Fruit fly (Drosophila melanogaster) whole organism, embryonic: ENCODE results near the gene I-2.

Source experiments
- Atf6 ChIP-seq: fragments of 200-800 bp; sonication (Bioruptor generic); IDR thresholded peaks from 2 replicates; pipeline ENCODE4 v1.3.6; 2022; ENCODE audit warnings: missing biosample characterization, missing genetic modification characterization
- B-H2 ChIP-seq: fragments of 200-800 bp; sonication (Bioruptor generic); optimal IDR thresholded peaks from 2 replicates; lab custom pipeline; 2018; ENCODE audit warnings: missing biosample characterization, mild to moderate bottlenecking, missing genetic modification characterization
- Bgb ChIP-seq: fragments of 200-800 bp; sonication (Bioruptor generic); IDR thresholded peaks from 2 replicates; pipeline ENCODE4 v1.3.6; 2022; ENCODE audit warnings: missing biosample characterization, missing genetic modification characterization; ENCODE audit not compliant: partially characterized antibody
- CG11456 ChIP-seq: fragments of 200-800 bp; sonication (Bioruptor generic); IDR thresholded peaks from 3 replicates; pipeline ENCODE4 v1.3.6; 2022; ENCODE audit warnings: missing biosample characterization, missing genetic modification characterization
- CG13287 ChIP-seq: fragments of 200-800 bp; sonication (Bioruptor generic); IDR thresholded peaks from 2 replicates; pipeline ENCODE4 v1.3.6; 2022; ENCODE audit warnings: missing biosample characterization, missing genetic modification characterization; ENCODE audit not compliant: partially characterized antibody
- CG14014 ChIP-seq: fragments of 200-800 bp; sonication (Bioruptor generic); IDR thresholded peaks from 2 replicates; pipeline ENCODE4 v1.3.6; 2022; ENCODE audit warnings: missing biosample characterization, missing genetic modification characterization
- CG14860 ChIP-seq: fragments of 200-800 bp; sonication (Bioruptor generic); IDR thresholded peaks from 3 replicates; pipeline ENCODE4 v1.3.6; 2022; ENCODE audit warnings: missing biosample characterization, missing genetic modification characterization; ENCODE audit not compliant: partially characterized antibody
- CG15269 ChIP-seq: fragments of 200-800 bp; sonication (Bioruptor generic); optimal IDR thresholded peaks from 2 replicates; lab custom pipeline; 2018; ENCODE audit warnings: missing biosample characterization, mild to moderate bottlenecking, missing genetic modification characterization, moderate library complexity
- CG16813 ChIP-seq: fragments of 200-800 bp; sonication (Bioruptor generic); IDR thresholded peaks from 3 replicates; pipeline ENCODE4 v1.3.6; 2022; ENCODE audit warnings: missing biosample characterization, missing genetic modification characterization; ENCODE audit not compliant: partially characterized antibody
- CG17359 ChIP-seq: fragments of 200-800 bp; sonication (Bioruptor generic); optimal IDR thresholded peaks from 3 replicates; lab custom pipeline; 2018; ENCODE audit warnings: missing biosample characterization, mild to moderate bottlenecking, missing genetic modification characterization, moderate library complexity
- CG2712 ChIP-seq: fragments of 200-800 bp; optimal IDR thresholded peaks from 3 replicates; lab custom pipeline; 2019; ENCODE audit warnings: missing biosample characterization, mild to moderate bottlenecking, missing genetic modification characterization, moderate library complexity
- CG2889 ChIP-seq: fragments of 200-800 bp; sonication (Bioruptor generic); IDR thresholded peaks from 3 replicates; pipeline ENCODE4 v1.3.6; 2022; ENCODE audit warnings: missing biosample characterization, missing genetic modification characterization
- CG34224 ChIP-seq: fragments of 200-800 bp; sonication (Bioruptor generic); IDR thresholded peaks from 3 replicates; pipeline ENCODE4 v1.3.6; 2022; ENCODE audit warnings: missing biosample characterization, missing genetic modification characterization; ENCODE audit not compliant: partially characterized antibody
- CG3847 ChIP-seq: fragments of 200-800 bp; sonication (Bioruptor generic); IDR thresholded peaks from 2 replicates; pipeline ENCODE4 v1.3.6; 2022; ENCODE audit warnings: missing biosample characterization, missing genetic modification characterization
- CG43689 ChIP-seq: fragments of 200-800 bp; sonication (Bioruptor generic); IDR thresholded peaks from 2 replicates; pipeline ENCODE4 v1.3.6; 2022; ENCODE audit warnings: missing biosample characterization, missing genetic modification characterization
- CG4820 ChIP-seq: fragments of 200-800 bp; sonication (Bioruptor generic); optimal IDR thresholded peaks from 3 replicates; lab custom pipeline; 2016; ENCODE audit warnings: missing biosample characterization, missing genetic modification characterization
- CG9437 ChIP-seq: fragments of 200-800 bp; sonication (Bioruptor generic); optimal IDR thresholded peaks from 2 replicates; lab custom pipeline; 2018; ENCODE audit warnings: missing biosample characterization, mild to moderate bottlenecking, missing genetic modification characterization
- D19B ChIP-seq: fragments of 200-800 bp; sonication (Bioruptor generic); optimal IDR thresholded peaks from 2 replicates; lab custom pipeline; 2017; ENCODE audit warnings: missing biosample characterization, mild to moderate bottlenecking, missing genetic modification characterization
- Dbx ChIP-seq: fragments of 200-800 bp; sonication (Bioruptor generic); IDR thresholded peaks from 3 replicates; pipeline ENCODE4 v1.3.6; 2022; ENCODE audit warnings: missing biosample characterization, missing genetic modification characterization
- Dip2 ChIP-seq: fragments of 200-800 bp; sonication (Bioruptor generic); IDR thresholded peaks from 2 replicates; pipeline ENCODE4 v1.3.6; 2022; ENCODE audit warnings: missing biosample characterization, missing genetic modification characterization
- Dref ChIP-seq: fragments of 200-800 bp; sonication (Bioruptor generic); IDR thresholded peaks from 2 replicates; pipeline ENCODE4 v1.3.6; 2022; ENCODE audit warnings: missing biosample characterization, missing genetic modification characterization
- Eip74EF ChIP-seq, 2 experiments: fragments of 200-800 bp in 1 of 2; fragments of >200 bp in 1 of 2; sonication (Bioruptor generic) in 1 of 2; optimal IDR thresholded peaks; 2 replicates each; lab custom pipeline; 2017 to 2019; ENCODE audit warnings: missing biosample characterization in 2 of 2, missing genetic modification characterization in 2 of 2, mild to moderate bottlenecking in 1 of 2, moderate library complexity in 1 of 2
- HmgZ ChIP-seq: fragments of 200-800 bp; sonication (Bioruptor generic); optimal IDR thresholded peaks from 2 replicates; lab custom pipeline; 2018; ENCODE audit warnings: missing biosample characterization, mild to moderate bottlenecking, missing genetic modification characterization
- NFAT ChIP-seq: fragments of 200-800 bp; sonication (Bioruptor generic); IDR thresholded peaks from 2 replicates; pipeline ENCODE4 v1.3.6; 2022; ENCODE audit warnings: missing biosample characterization, missing genetic modification characterization
- Neu2 ChIP-seq: fragments of 200-800 bp; sonication (Bioruptor generic); optimal IDR thresholded peaks from 3 replicates; lab custom pipeline; 2016; ENCODE audit warnings: missing biosample characterization, missing genetic modification characterization, borderline replicate concordance
- Rfx ChIP-seq: fragments of 200-800 bp; sonication (Bioruptor generic); IDR thresholded peaks from 2 replicates; pipeline ENCODE4 v1.3.6; 2022; ENCODE audit warnings: missing biosample characterization, missing genetic modification characterization
- aop ChIP-seq: fragments of 200-800 bp; sonication (Bioruptor generic); IDR thresholded peaks from 2 replicates; pipeline ENCODE4 v1.3.6; 2022; ENCODE audit warnings: missing biosample characterization, missing genetic modification characterization
- ato ChIP-seq: fragments of 200-800 bp; sonication (Bioruptor generic); IDR thresholded peaks from 2 replicates; pipeline ENCODE4 v1.3.6; 2022; ENCODE audit warnings: missing biosample characterization, missing genetic modification characterization; ENCODE audit not compliant: partially characterized antibody
- bigmax ChIP-seq: fragments of 200-800 bp; sonication (Bioruptor generic); optimal IDR thresholded peaks from 2 replicates; lab custom pipeline; 2018; ENCODE audit warnings: missing biosample characterization, mild to moderate bottlenecking, missing genetic modification characterization
- bsh ChIP-seq, 2 experiments: fragments of 200-800 bp; sonication (Bioruptor generic); optimal IDR thresholded peaks; 2 replicates each; lab custom pipeline; 2017 to 2018; ENCODE audit warnings: mild to moderate bottlenecking in 2 of 2, missing biosample characterization in 2 of 2, missing genetic modification characterization in 2 of 2, moderate library complexity in 1 of 2
- danr ChIP-seq: fragments of 200-800 bp; sonication (Bioruptor generic); IDR thresholded peaks from 2 replicates; pipeline ENCODE4 v1.3.6; 2022; ENCODE audit warnings: missing biosample characterization, missing genetic modification characterization
- eyg ChIP-seq: fragments of 200-800 bp; sonication (Bioruptor generic); optimal IDR thresholded peaks from 3 replicates; lab custom pipeline; 2016; ENCODE audit warnings: missing biosample characterization, missing genetic modification characterization
- ftz-f1 ChIP-seq: fragments of 200-800 bp; sonication (Bioruptor generic); optimal IDR thresholded peaks from 2 replicates; lab custom pipeline; 2016; ENCODE audit warnings: missing biosample characterization, missing genetic modification characterization
- gfzf ChIP-seq: fragments of 200-800 bp; sonication (Bioruptor generic); optimal IDR thresholded peaks from 2 replicates; lab custom pipeline; 2016; ENCODE audit warnings: missing biosample characterization, mild to moderate bottlenecking, missing genetic modification characterization, moderate library complexity
- ham ChIP-seq: fragments of 200-800 bp; sonication (Bioruptor generic); IDR thresholded peaks from 2 replicates; pipeline ENCODE4 v1.3.6; 2022; ENCODE audit warnings: missing biosample characterization, missing genetic modification characterization
- hb ChIP-seq: fragments of 200-800 bp; sonication (Bioruptor generic); IDR thresholded peaks from 3 replicates; pipeline ENCODE4 v1.3.6; 2022; ENCODE audit warnings: missing biosample characterization, missing genetic modification characterization; ENCODE audit not compliant: partially characterized antibody
- hbn ChIP-seq: fragments of 200-800 bp; sonication (Bioruptor generic); IDR thresholded peaks from 2 replicates; pipeline ENCODE4 v1.3.6; 2022; ENCODE audit warnings: missing biosample characterization, missing genetic modification characterization; ENCODE audit not compliant: partially characterized antibody
- lov ChIP-seq, 2 experiments: fragments of 200-800 bp in 1 of 2; fragments of >200 bp in 1 of 2; sonication (Bioruptor generic) in 1 of 2; IDR thresholded peaks in 1 of 2; optimal IDR thresholded peaks in 1 of 2; 2 replicates in 1 of 2; 3 replicates in 1 of 2; pipeline versions ENCODE4 v1.3.6 to Lab custom; 2017 to 2022; ENCODE audit warnings: missing biosample characterization in 1 of 2, missing genetic modification characterization in 1 of 2
- mirr ChIP-seq: fragments of 200-800 bp; sonication (Bioruptor generic); optimal IDR thresholded peaks from 3 replicates; lab custom pipeline; 2018; ENCODE audit warnings: missing biosample characterization, mild to moderate bottlenecking, missing genetic modification characterization
- org-1 ChIP-seq: fragments of 200-800 bp; sonication (Bioruptor generic); optimal IDR thresholded peaks from 2 replicates; lab custom pipeline; 2017; ENCODE audit warnings: missing biosample characterization, missing genetic modification characterization
- pum ChIP-seq: fragments of 200-800 bp; sonication (Bioruptor generic); optimal IDR thresholded peaks from 2 replicates; lab custom pipeline; 2016; ENCODE audit warnings: missing biosample characterization, missing genetic modification characterization
- ranshi ChIP-seq: fragments of 200-800 bp; sonication (Bioruptor generic); IDR thresholded peaks from 2 replicates; pipeline ENCODE4 v1.3.6; 2022; ENCODE audit warnings: missing biosample characterization, missing genetic modification characterization
- sc ChIP-seq, 3 experiments: fragments of >200 bp in 2 of 3; fragments of 200-800 bp in 1 of 3; sonication (Bioruptor generic) in 1 of 3; optimal IDR thresholded peaks; 2 replicates in 2 of 3; 3 replicates in 1 of 3; lab custom pipeline; 2017; ENCODE audit warnings: mild to moderate bottlenecking in 1 of 3, missing biosample characterization in 1 of 3, missing genetic modification characterization in 1 of 3, missing genetic modification reagents in 1 of 3
- seq ChIP-seq: fragments of 200-800 bp; sonication (Bioruptor generic); IDR thresholded peaks from 2 replicates; pipeline ENCODE4 v1.3.6; 2022; ENCODE audit warnings: missing biosample characterization, missing genetic modification characterization
- sob ChIP-seq: fragments of 200-800 bp; sonication (Bioruptor generic); IDR thresholded peaks from 2 replicates; pipeline ENCODE4 v1.3.6; 2022; ENCODE audit warnings: missing biosample characterization, missing genetic modification characterization
- sr ChIP-seq: fragments of 200-800 bp; sonication (Bioruptor generic); IDR thresholded peaks from 3 replicates; pipeline ENCODE4 v1.3.6; 2022; ENCODE audit warnings: missing biosample characterization, missing genetic modification characterization
- sug ChIP-seq: fragments of 200-800 bp; optimal IDR thresholded peaks from 2 replicates; lab custom pipeline; 2019; ENCODE audit warnings: missing biosample characterization, mild to moderate bottlenecking, missing genetic modification characterization, moderate library complexity
- z ChIP-seq: fragments of 200-800 bp; sonication (Bioruptor generic); IDR thresholded peaks from 3 replicates; pipeline ENCODE4 v1.3.6; 2022; ENCODE audit warnings: missing biosample characterization, missing genetic modification characterization

I-2 gene

dm6 chr3L:9846577-9847342, 10.2 kb upstream of the I-2 start (continued):
- TF ChIP-seq CG14860 (0 out of 3 replicates have a peak, but pooled peaks have one; percentile 26), hb (peak; percentile 63; the same call in 1 of the 3 replicates), mirr (GFP tag; lab: Kevin White, UChicago) (no peak), bigmax (GFP tag; lab: Kevin White, UChicago) (no peak), sr (GFP tag; lab: Robert Waterston, UW) (no peak), CG17359 (no peak), CG16813 (GFP tag; lab: Robert Waterston, UW) (peak; percentile 54), org-1 (GFP tag; lab: Kevin White, UChicago) (no peak), Bgb (GFP tag; lab: Robert Waterston, UW) (0 out of 2 replicates have a peak, but pooled peaks have one; percentile 20), ranshi (no peak), danr (no peak), Atf6 (peak; percentile 46; the same call in 1 of the 2 replicates), Rfx (peak; percentile 23; the same call in 1 of the 2 replicates), CG11456 (no peak), D19B (GFP tag; lab: Kevin White, UChicago) (peak; percentile 64), CG13287 (GFP tag; lab: Robert Waterston, UW) (no peak), ham (no peak), bsh (GFP tag; optimal IDR thresholded peaks at IDR 0.05; lab: Kevin White, UChicago) (peak in 1 of 2 experiments; percentile 51), NFAT (GFP tag; lab: Robert Waterston, UW) (no peak), CG15269 (peak; percentile 10), Neu2 (GFP tag; lab: Kevin White, UChicago) (no peak), sob (GFP tag; lab: Robert Waterston, UW) (0 out of 2 replicates have a peak, but pooled peaks have one; percentile 14), pum (GFP tag; lab: Kevin White, UChicago) (no peak), eyg (GFP tag; lab: Kevin White, UChicago) (no peak), z (GFP tag; lab: Robert Waterston, UW) (no peak), ftz-f1 (GFP tag; lab: Kevin White, UChicago) (no peak)

- TF ChIP-seq CG2889 (GFP tag; lab: Robert Waterston, UW): no peak
- TF ChIP-seq sc (optimal IDR thresholded peaks at IDR 0.05; lab: Kevin White, UChicago): no peak
- TF ChIP-seq sc (GFP tag; optimal IDR thresholded peaks at IDR 0.05; lab: Kevin White, UChicago): no peak
- no peak for TF ChIP-seq CG34224 (GFP tag; lab: Robert Waterston, UW)
- TF ChIP-seq lov (optimal IDR thresholded peaks at IDR 0.05; lab: Kevin White, UChicago): no peak
- no peak for TF ChIP-seq lov (GFP tag; IDR thresholded peaks at IDR 0.05; lab: Robert Waterston, UW)
- peak; percentile 9 for TF ChIP-seq HmgZ (tag; lab: Kevin White, UChicago)
- no peak for TF ChIP-seq aop (GFP tag; lab: Robert Waterston, UW)
- no peak for TF ChIP-seq Dref (GFP tag; lab: Robert Waterston, UW)
- no peak for TF ChIP-seq hbn (GFP tag; lab: Robert Waterston, UW)
- TF ChIP-seq CG3847 (GFP tag; lab: Robert Waterston, UW): no peak
- TF ChIP-seq eyg (GFP tag; lab: Kevin White, UChicago): no peak
- TF ChIP-seq Dbx: 0 out of 3 replicates have a peak, but pooled peaks have one; percentile 19
- TF ChIP-seq CG14014 (GFP tag; lab: Robert Waterston, UW): 0 out of 2 replicates have a peak, but pooled peaks have one; percentile 20
- peak; percentile 93 for TF ChIP-seq sug (tag; lab: Kevin White, UChicago)
- TF ChIP-seq CG4820: no peak
- TF ChIP-seq ato: no peak
- no peak for TF ChIP-seq CG2712 (tag; lab: Kevin White, UChicago)
- TF ChIP-seq CG43689 (GFP tag; lab: Robert Waterston, UW): no peak
- TF ChIP-seq Dip2: no peak
- TF ChIP-seq gfzf (GFP tag; lab: Kevin White, UChicago): no peak
- TF ChIP-seq B-H2 (GFP tag; lab: Kevin White, UChicago): no peak
- TF ChIP-seq Eip74EF (GFP tag; optimal IDR thresholded peaks at IDR 0.05; lab: Kevin White, UChicago): peak in 1 of 2 experiments; percentile 10
- no peak for TF ChIP-seq CG9437 (GFP tag; lab: Kevin White, UChicago)
- TF ChIP-seq seq: no peak
Measured at dm6 chr3L:9845980-9846538, 9.5 kb upstream of the I-2 start.
